Worm (Caenorhabditis elegans) whole organism, late embryonic: Measurements from ENCODE around the gene sng-1.
"Not testable (repeated sequence)": the region's sequence is repeated elsewhere in the genome, so short reads cannot be mapped to it uniquely, and the experiment has no call there.

Source experiments
- K02D7.2 ChIP-seq: sonication (generic microtip); optimal IDR thresholded peaks from 2 replicates; lab custom pipeline; 2017; ENCODE audit warnings: mild to moderate bottlenecking, missing genetic modification characterization, missing compliant biosample characterization
- ceh-18 ChIP-seq: sonication (generic microtip); optimal IDR thresholded peaks from 2 replicates; lab custom pipeline; 2016; ENCODE audit warnings: missing genetic modification characterization, missing compliant biosample characterization
- ceh-24 ChIP-seq: sonication (generic microtip); optimal IDR thresholded peaks from 2 replicates; lab custom pipeline; 2016; ENCODE audit warnings: mild to moderate bottlenecking, missing genetic modification characterization, missing compliant biosample characterization
- ceh-34 ChIP-seq: sonication (generic microtip); optimal IDR thresholded peaks from 2 replicates; lab custom pipeline; 2016; ENCODE audit warnings: mild to moderate bottlenecking, missing genetic modification characterization, missing compliant biosample characterization
- ceh-48 ChIP-seq: sonication (generic microtip); optimal IDR thresholded peaks from 2 replicates; lab custom pipeline; 2016; ENCODE audit warnings: missing genetic modification characterization, inconsistent platforms, missing compliant biosample characterization
- ceh-9 ChIP-seq: sonication (generic microtip); optimal IDR thresholded peaks from 2 replicates; lab custom pipeline; 2016; ENCODE audit warnings: mild to moderate bottlenecking, missing genetic modification characterization, inconsistent platforms, missing compliant biosample characterization
- che-1 ChIP-seq: sonication (generic microtip); optimal IDR thresholded peaks from 2 replicates; lab custom pipeline; 2016; ENCODE audit warnings: mild to moderate bottlenecking, missing genetic modification characterization, missing compliant biosample characterization
- dmd-4 ChIP-seq: sonication (generic microtip); optimal IDR thresholded peaks from 2 replicates; lab custom pipeline; 2016; ENCODE audit warnings: borderline replicate concordance, missing genetic modification characterization, missing compliant biosample characterization
- elt-2 ChIP-seq: sonication (generic microtip); optimal IDR thresholded peaks from 2 replicates; lab custom pipeline; 2016; ENCODE audit warnings: missing genetic modification reagents, missing genetic modification characterization, missing compliant biosample characterization
- ets-4 ChIP-seq: sonication (generic microtip); optimal IDR thresholded peaks from 2 replicates; lab custom pipeline; 2016; ENCODE audit warnings: missing genetic modification characterization, missing compliant biosample characterization
- eyg-1 ChIP-seq: sonication (generic microtip); optimal IDR thresholded peaks from 2 replicates; lab custom pipeline; 2016; ENCODE audit warnings: missing genotype, missing genetic modification characterization, missing compliant biosample characterization
- fax-1 ChIP-seq: sonication (generic microtip); optimal IDR thresholded peaks from 2 replicates; lab custom pipeline; 2016; ENCODE audit warnings: missing genotype, missing genetic modification characterization, missing compliant biosample characterization
- fkh-10 ChIP-seq: fragments of 150-350 bp; optimal IDR thresholded peaks from 2 replicates; lab custom pipeline; 2014; ENCODE audit warnings: missing biosample characterization, missing genetic modification reagents, missing genetic modification characterization
- gmeb-2 ChIP-seq: sonication (generic microtip); optimal IDR thresholded peaks from 2 replicates; lab custom pipeline; 2016; ENCODE audit warnings: missing genetic modification characterization, inconsistent platforms, missing compliant biosample characterization
- hlh-13 ChIP-seq: fragments of 200-800 bp; sonication (Bioruptor generic); optimal IDR thresholded peaks from 2 replicates; lab custom pipeline; 2018; ENCODE audit warnings: mild to moderate bottlenecking, missing genetic modification characterization, missing compliant biosample characterization
- hlh-15 ChIP-seq: sonication (generic microtip); optimal IDR thresholded peaks from 2 replicates; lab custom pipeline; 2016; ENCODE audit warnings: missing genetic modification characterization, missing compliant biosample characterization
- lim-6 ChIP-seq: sonication (generic microtip); optimal IDR thresholded peaks from 2 replicates; lab custom pipeline; 2016; ENCODE audit warnings: missing genetic modification characterization, missing compliant biosample characterization
- lin-11 ChIP-seq: fragments of 200-800 bp; sonication (Bioruptor generic); optimal IDR thresholded peaks from 2 replicates; lab custom pipeline; 2018; ENCODE audit warnings: mild to moderate bottlenecking, missing genetic modification characterization, missing compliant biosample characterization
- madf-2 ChIP-seq: sonication (generic microtip); optimal IDR thresholded peaks from 2 replicates; lab custom pipeline; 2017; ENCODE audit warnings: missing genetic modification characterization, missing compliant biosample characterization
- mec-3 ChIP-seq: sonication (generic microtip); optimal IDR thresholded peaks from 2 replicates; lab custom pipeline; 2016; ENCODE audit warnings: borderline replicate concordance, missing genetic modification characterization, missing compliant biosample characterization
- nfya-1 ChIP-seq: sonication (generic microtip); optimal IDR thresholded peaks from 2 replicates; lab custom pipeline; 2017; ENCODE audit warnings: missing genetic modification characterization, mild to moderate bottlenecking, missing compliant biosample characterization, antibody characterized with exemption, moderate library complexity
- pqm-1 ChIP-seq: sonication (generic microtip); optimal IDR thresholded peaks from 2 replicates; lab custom pipeline; 2016; ENCODE audit warnings: missing genetic modification characterization, missing compliant biosample characterization
- pros-1 ChIP-seq: fragments of 150-350 bp; optimal IDR thresholded peaks from 2 replicates; lab custom pipeline; 2014; ENCODE audit warnings: missing biosample characterization, missing genetic modification reagents, missing genetic modification characterization
- rnt-1 ChIP-seq: sonication (generic microtip); optimal IDR thresholded peaks from 2 replicates; lab custom pipeline; 2016; ENCODE audit warnings: missing genetic modification characterization, missing compliant biosample characterization
- sox-4 ChIP-seq: sonication (generic microtip); optimal IDR thresholded peaks from 2 replicates; lab custom pipeline; 2017; ENCODE audit warnings: mild to moderate bottlenecking, missing genetic modification characterization, inconsistent platforms, missing compliant biosample characterization
- tbx-2 ChIP-seq: sonication (generic microtip); optimal IDR thresholded peaks from 2 replicates; lab custom pipeline; 2016; ENCODE audit warnings: missing genetic modification characterization, missing compliant biosample characterization
- tbx-7 ChIP-seq: sonication (generic microtip); optimal IDR thresholded peaks from 2 replicates; lab custom pipeline; 2016; ENCODE audit warnings: missing genotype, missing genetic modification characterization, missing compliant biosample characterization
- unc-42 ChIP-seq: sonication (generic microtip); optimal IDR thresholded peaks from 2 replicates; lab custom pipeline; 2016; ENCODE audit warnings: missing genotype, missing genetic modification characterization, missing compliant biosample characterization
- unc-55 ChIP-seq: sonication (generic microtip); optimal IDR thresholded peaks from 2 replicates; lab custom pipeline; 2017; ENCODE audit warnings: missing biosample characterization, missing genetic modification reagents, missing genetic modification characterization
- ztf-16 ChIP-seq: sonication (generic microtip); optimal IDR thresholded peaks from 2 replicates; lab custom pipeline; 2017; ENCODE audit warnings: missing genetic modification characterization, missing compliant biosample characterization

Gene sng-1

ce11 chrX:7343747-7344146, 16.3 kb downstream of the sng-1 start, which contains the start of gene C07D8.5:
C07D8.5 (plus strand) TSS chrX:7344047.
- TF ChIP-seq tbx-7 (tag; lab: Kevin White, UChicago) = no peak
- TF ChIP-seq ceh-48 (tag; lab: Kevin White, UChicago) = no peak
- TF ChIP-seq eyg-1 (tag; lab: Kevin White, UChicago) = no peak
- no peak for TF ChIP-seq dmd-4 (tag; lab: Kevin White, UChicago)
- TF ChIP-seq elt-2 = no peak
- no peak for TF ChIP-seq nfya-1 (tag; lab: Kevin White, UChicago)
- no peak for TF ChIP-seq ceh-18 (tag; lab: Kevin White, UChicago)
- no peak for TF ChIP-seq ceh-34 (tag; lab: Kevin White, UChicago)
- no peak for TF ChIP-seq hlh-15 (tag; lab: Kevin White, UChicago)
- no peak for TF ChIP-seq ceh-9 (tag; lab: Kevin White, UChicago)
- no peak for TF ChIP-seq ztf-16 (tag; lab: Kevin White, UChicago)
- no peak for TF ChIP-seq fkh-10 (GFP tag; lab: Kevin White, UChicago)
- no peak for TF ChIP-seq rnt-1 (tag; lab: Kevin White, UChicago)
- no peak for TF ChIP-seq ets-4 (tag; lab: Kevin White, UChicago)
- no peak for TF ChIP-seq gmeb-2 (tag; lab: Kevin White, UChicago)
- no peak for TF ChIP-seq mec-3 (tag; lab: Kevin White, UChicago)
- no peak for TF ChIP-seq ceh-24 (tag; lab: Kevin White, UChicago)
- no peak for TF ChIP-seq tbx-2 (tag; lab: Kevin White, UChicago)

ce11 chrX:7365267-7365666, 37.9 kb downstream of the sng-1 start, which contains the start of gene C56G3.2:
C56G3.2 (plus strand) TSS chrX:7365567.
- not testable (repeated sequence) for TF ChIP-seq lim-6, madf-2, sox-4 (tag; lab: Kevin White, UChicago)

- no peak for TF ChIP-seq fax-1 (tag; lab: Kevin White, UChicago)
- TF ChIP-seq che-1 (tag; lab: Kevin White, UChicago) = no peak
- TF ChIP-seq unc-55 (GFP tag; lab: Kevin White, UChicago) = no peak
Measured at ce11 chrX:7369770-7370169, 42.4 kb downstream of the sng-1 start.

- no peak for TF ChIP-seq K02D7.2 (tag; lab: Kevin White, UChicago)
- peak; percentile 68 for TF ChIP-seq unc-42
Measured at ce11 chrX:7371945-7372344, 44.5 kb downstream of the sng-1 start.

- no peak for TF ChIP-seq hlh-15 (tag; lab: Kevin White, UChicago)
- peak; percentile 5 for TF ChIP-seq unc-42
- no peak for TF ChIP-seq hlh-13 (GFP tag; lab: Kevin White, UChicago)
Measured at ce11 chrX:7376941-7377340, 49.5 kb downstream of the sng-1 start, which contains the start of gene npr-8. npr-8 (plus strand) TSS chrX:7377302.

ce11 chrX:7378608-7379007, 51.2 kb downstream of the sng-1 start:
- TF ChIP-seq pros-1 (tag; lab: Kevin White, UChicago) (no peak), pqm-1 (tag; lab: Kevin White, UChicago) (no peak), lin-11 (tag; lab: Kevin White, UChicago) (no peak)
- TF ChIP-seq, all 69 proteins: peak for 0
